Worm (Caenorhabditis elegans): ENCODE measurements around the gene ugt-34.
A peak's percentile ranks its signal among the peaks of the same experiment; 100 is the strongest.

DNA sequence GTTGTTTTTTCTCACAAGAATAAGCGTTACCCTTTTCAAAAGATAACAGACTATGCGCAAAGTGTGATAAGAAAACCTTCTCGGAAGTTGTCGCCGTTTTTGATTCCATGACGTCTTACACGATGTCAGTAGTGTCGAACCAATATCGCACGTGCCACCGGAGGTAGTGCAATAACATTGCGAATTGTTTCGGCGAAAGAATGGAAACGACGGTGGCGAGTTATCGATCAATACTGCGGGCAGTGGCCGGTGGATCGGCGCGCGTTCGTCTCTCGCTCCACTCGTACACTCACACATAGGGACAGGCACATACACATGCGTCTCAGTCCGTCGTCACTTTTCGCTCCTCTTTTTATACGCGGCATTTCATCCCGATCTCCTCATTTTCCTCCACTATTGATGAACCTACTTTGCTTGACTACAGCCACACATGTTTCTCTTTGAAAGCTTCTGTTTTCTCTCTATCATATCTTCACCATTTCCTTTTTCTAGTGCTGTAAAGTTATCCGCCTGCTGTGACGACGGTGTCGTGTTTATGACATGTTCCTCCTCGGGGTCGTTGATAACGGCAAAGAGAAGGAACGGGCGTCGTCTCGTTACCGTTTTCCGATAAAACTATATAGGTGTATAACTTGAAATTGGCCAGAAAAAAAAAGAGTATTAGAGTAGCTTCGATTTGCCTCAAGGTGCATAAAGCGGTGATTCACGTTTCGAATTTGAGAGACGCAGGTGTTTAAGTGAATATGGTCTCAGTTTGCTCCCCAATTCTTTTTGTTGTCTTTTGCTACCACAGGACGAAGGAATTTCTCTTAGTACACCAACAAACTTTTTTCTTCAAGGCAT, 24.6 kb upstream of the ugt-34 start:
- TF ChIP-seq snpc-4 (tag; optimal IDR thresholded peaks at IDR 0.05) (no peak), nhr-77 (tag; optimal IDR thresholded peaks at IDR 0.05) (no peak), ama-1 (optimal IDR thresholded peaks at IDR 0.05) (peak; percentile 58), egl-27 (tag; optimal IDR thresholded peaks at IDR 0.05) (no peak), unc-62 (GFP tag; optimal IDR thresholded peaks at IDR 0.05) (no peak), fos-1 (tag; optimal IDR thresholded peaks at IDR 0.05) (no peak), tbx-2 (tag; optimal IDR thresholded peaks at IDR 0.05) (no peak), unc-39 (tag; optimal IDR thresholded peaks at IDR 0.05) (no peak)
